Fruit fly (Drosophila melanogaster): Measurements from ENCODE around the gene NetA.

Gene NetA

DNA sequence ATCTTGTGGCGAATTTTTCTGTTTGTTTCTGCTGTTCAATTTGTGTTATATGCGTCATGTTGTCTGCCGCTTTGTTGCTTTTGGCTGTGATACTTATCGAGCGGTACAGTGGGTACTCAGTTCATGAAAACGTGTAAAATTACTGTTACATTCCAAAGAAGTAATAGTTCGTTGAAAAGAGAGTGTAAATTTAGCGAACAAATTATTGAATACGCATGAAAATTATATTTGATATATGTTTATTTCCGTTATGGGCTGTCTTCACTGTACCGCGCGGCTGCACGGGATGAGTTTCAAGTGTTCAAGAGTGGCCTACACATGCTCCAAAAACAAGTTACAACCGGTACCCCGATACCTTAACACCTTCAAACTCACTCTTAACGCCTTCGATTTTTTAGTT is 35.4 kb upstream of the NetA start (continued):
- TF ChIP-seq CG16863 (GFP tag; optimal IDR thresholded peaks at IDR 0.05) (peak; percentile 63), dysf (GFP tag; IDR thresholded peaks at IDR 0.05) (peak; percentile 87), lilli (GFP tag; optimal IDR thresholded peaks at IDR 0.05) (peak; percentile 41), CG10565 (GFP tag; optimal IDR thresholded peaks at IDR 0.05) (no peak), CG8359 (GFP tag; optimal IDR thresholded peaks at IDR 0.05; ENCODE audit: borderline replicate concordance) (peak; percentile 9), Oaz (GFP tag; IDR thresholded peaks at IDR 0.05) (peak; percentile 58), ftz-f1 (GFP tag; optimal IDR thresholded peaks at IDR 0.05) (no peak), CG17186 (GFP tag; optimal IDR thresholded peaks at IDR 0.05) (peak; percentile 17), Sox102F (GFP tag; optimal IDR thresholded peaks at IDR 0.05) (peak; percentile 86), Gug (GFP tag; IDR thresholded peaks at IDR 0.05) (peak; percentile 55; the same call in 1 of the 4 replicates), CoRest (tag; optimal IDR thresholded peaks at IDR 0.05) (peak; percentile 71), jigr1 (GFP tag; IDR thresholded peaks at IDR 0.05) (no peak), CG3995 (GFP tag; optimal IDR thresholded peaks at IDR 0.05) (no peak), Doc3 (GFP tag; IDR thresholded peaks at IDR 0.05; ENCODE audit: partially characterized antibody) (no peak), cato (GFP tag; optimal IDR thresholded peaks at IDR 0.05; ENCODE audit: borderline replicate concordance) (no peak), Oli (tag; optimal IDR thresholded peaks at IDR 0.05) (peak; percentile 81), Dp (GFP tag; optimal IDR thresholded peaks at IDR 0.05) (no peak), phol (tag; optimal IDR thresholded peaks at IDR 0.05) (peak; percentile 78), H2.0 (GFP tag; IDR thresholded peaks at IDR 0.05) (peak; percentile 69), hkb (optimal IDR thresholded peaks at IDR 0.05) (no peak), hkb (GFP tag; IDR thresholded peaks at IDR 0.05) (peak; percentile 83), seq (GFP tag; IDR thresholded peaks at IDR 0.05) (peak; percentile 70), tgo (GFP tag; IDR thresholded peaks at IDR 0.05) (peak; percentile 84), jing (GFP tag; optimal IDR thresholded peaks at IDR 0.05) (peak; percentile 66), fru (optimal IDR thresholded peaks at IDR 0.05) (no peak), CG1792 (GFP tag; optimal IDR thresholded peaks at IDR 0.05) (peak; percentile 24), gcm (GFP tag; optimal IDR thresholded peaks at IDR 0.05) (peak; percentile 41), CG31224 (GFP tag; IDR thresholded peaks at IDR 0.05) (no peak), CG13624 (GFP tag; optimal IDR thresholded peaks at IDR 0.05) (peak; percentile 24), CG12391 (tag; optimal IDR thresholded peaks at IDR 0.05) (peak; percentile 72), CG17912 (GFP tag; optimal IDR thresholded peaks at IDR 0.05) (peak; percentile 40), Atf6 (GFP tag; IDR thresholded peaks at IDR 0.05) (peak; percentile 46; the same call in 1 of the 2 replicates), Xrp1 (GFP tag; IDR thresholded peaks at IDR 0.05) (peak; percentile 82), CG6791 (GFP tag; IDR thresholded peaks at IDR 0.05; ENCODE audit: partially characterized antibody) (no peak), Bdp1 (GFP tag; optimal IDR thresholded peaks at IDR 0.05) (no peak), ro (GFP tag; IDR thresholded peaks at IDR 0.05) (peak; percentile 48; the same call in 1 of the 2 replicates), stc (GFP tag; IDR thresholded peaks at IDR 0.05) (peak; percentile 66), nmo (GFP tag; optimal IDR thresholded peaks at IDR 0.05) (peak; percentile 75), CG13424 (tag; optimal IDR thresholded peaks at IDR 0.05) (peak; percentile 85), CG9609 (GFP tag; optimal IDR thresholded peaks at IDR 0.05) (peak; percentile 19), CG4424 (GFP tag; optimal IDR thresholded peaks at IDR 0.05) (peak; percentile 55), CG18476 (GFP tag; optimal IDR thresholded peaks at IDR 0.05) (peak; percentile 26), CG11456 (GFP tag; IDR thresholded peaks at IDR 0.05) (peak; percentile 53; the same call in 1 of the 3 replicates), zen2 (GFP tag; IDR thresholded peaks at IDR 0.05; ENCODE audit: partially characterized antibody) (no peak), bowl (GFP tag; IDR thresholded peaks at IDR 0.05) (peak; percentile 68; the same call in 1 of the 2 replicates), h (optimal IDR thresholded peaks at IDR 0.05) (no peak), CG8281 (tag; optimal IDR thresholded peaks at IDR 0.05) (peak; percentile 40), BtbVII (GFP tag; optimal IDR thresholded peaks at IDR 0.05) (peak; percentile 17), lov (optimal IDR thresholded peaks at IDR 0.05) (no peak), lov (GFP tag; IDR thresholded peaks at IDR 0.05) (peak; percentile 70; the same call in 1 of the 3 replicates), CG17385 (GFP tag; optimal IDR thresholded peaks at IDR 0.05) (peak; percentile 69), twi (tag; optimal IDR thresholded peaks at IDR 0.05) (no peak)
